Worm (Caenorhabditis elegans): ENCODE results near the gene droe-8.

droe-8 gene

DNA sequence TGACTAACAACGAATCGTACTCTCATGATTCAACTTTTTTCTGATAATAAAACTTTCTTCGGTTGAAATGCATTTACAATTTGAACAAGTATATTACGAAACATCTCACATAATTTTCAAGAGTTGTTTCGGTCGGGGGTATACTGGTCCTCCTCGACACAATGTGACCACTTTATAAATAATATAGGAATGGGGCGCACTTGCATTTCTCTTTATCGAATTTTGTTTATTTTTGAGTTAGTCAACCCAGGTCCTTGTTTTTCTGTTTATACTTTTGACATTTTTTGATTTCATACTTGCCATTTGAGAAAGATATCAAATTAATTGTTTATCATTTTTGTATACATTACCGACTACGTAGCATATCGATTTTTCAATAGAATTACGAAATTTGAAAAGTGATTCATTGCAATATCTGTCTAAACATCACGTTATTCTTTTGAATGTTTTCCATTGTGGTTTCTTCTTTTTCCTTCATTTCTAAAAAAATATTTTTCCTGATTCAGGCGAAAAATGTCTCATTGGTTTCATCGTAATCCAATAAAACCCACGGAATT lies 47.6 kb downstream of the droe-8 start, which contains the start of gene B0507.2:
TSS of gene B0507.2 (plus strand) at position 507 of the 557 bp plus-strand sequence.
- no peak for TF ChIP-seq ztf-29 (GFP tag; IDR thresholded peaks at IDR 0.05)
- no peak for TF ChIP-seq flt-1 (GFP tag; IDR thresholded peaks at IDR 0.05)
- no peak for TF ChIP-seq med-1 (GFP tag; optimal IDR thresholded peaks at IDR 0.05; ENCODE audit: insufficient read depth)
- no peak for TF ChIP-seq klf-2 (GFP tag; conservative IDR thresholded peaks at IDR 0.05)
- TF ChIP-seq T22C8.4 (GFP tag; IDR thresholded peaks at IDR 0.05) = no peak
- TF ChIP-seq ref-1 (GFP tag; conservative IDR thresholded peaks at IDR 0.05) = no peak
- no peak for TF ChIP-seq ztf-23 (GFP tag; IDR thresholded peaks at IDR 0.05)
- TF ChIP-seq cog-1 (tag; optimal IDR thresholded peaks at IDR 0.05) = no peak
- no peak for TF ChIP-seq tab-1 (GFP tag; IDR thresholded peaks at IDR 0.05)

- TF ChIP-seq tab-1 (GFP tag; IDR thresholded peaks at IDR 0.05) = no peak
Observed at ce11 chrV:8776270-8776669, 49.9 kb downstream of the droe-8 start, which contains the start of gene B0507.1. Gene B0507.1 (plus strand): TSS chrV:8776570.
